Worm (Caenorhabditis elegans) whole organism, midembryonic: Measurements from ENCODE around the gene K10D2.5.

Experiments
- T22C8.4 ChIP-seq: fragments of 200-800 bp; sonication (Bioruptor generic); IDR thresholded peaks from 2 replicates; pipeline ENCODE4 v1.3.6; 2022; ENCODE audit warnings: missing genetic modification characterization, missing compliant biosample characterization
- cog-1 ChIP-seq: sonication (generic microtip); optimal IDR thresholded peaks from 2 replicates; lab custom pipeline; 2016; ENCODE audit warnings: missing genetic modification characterization, missing compliant biosample characterization
- flt-1 ChIP-seq: fragments of 200-800 bp; sonication (Bioruptor generic); IDR thresholded peaks from 2 replicates; pipeline ENCODE4 v1.3.6; 2022; ENCODE audit warnings: missing genetic modification characterization, missing compliant biosample characterization
- klf-2 ChIP-seq: fragments of 200-800 bp; sonication (Bioruptor generic); conservative IDR thresholded peaks from 2 replicates; pipeline ENCODE4 v1.3.6; 2022; ENCODE audit warnings: missing genetic modification reagents, missing genetic modification characterization, missing compliant biosample characterization
- med-1 ChIP-seq: sonication (generic microtip); optimal IDR thresholded peaks from 2 replicates; lab custom pipeline; 2017; ENCODE audit warnings: missing genetic modification characterization, mild to moderate bottlenecking, missing compliant biosample characterization, antibody characterized with exemption, missing genetic modification reagents; ENCODE audit not compliant: insufficient read depth
- ref-1 ChIP-seq: fragments of 200-800 bp; sonication (Bioruptor generic); conservative IDR thresholded peaks from 2 replicates; pipeline ENCODE4 v1.3.6; 2022; ENCODE audit warnings: missing genetic modification reagents, missing genetic modification characterization, missing compliant biosample characterization
- tab-1 ChIP-seq: fragments of 200-800 bp; sonication (Bioruptor generic); IDR thresholded peaks from 2 replicates; pipeline ENCODE4 v1.3.6; 2022; ENCODE audit warnings: missing genetic modification characterization, missing compliant biosample characterization
- ztf-23 ChIP-seq: fragments of 200-800 bp; sonication (Bioruptor generic); IDR thresholded peaks from 2 replicates; pipeline ENCODE4 v1.3.6; 2022; ENCODE audit warnings: missing genetic modification reagents, missing genetic modification characterization, missing compliant biosample characterization
- ztf-29 ChIP-seq: fragments of 200-800 bp; sonication (Bioruptor generic); IDR thresholded peaks from 2 replicates; pipeline ENCODE4 v1.3.6; 2022; ENCODE audit warnings: missing genetic modification reagents, missing genetic modification characterization, missing compliant biosample characterization

Gene K10D2.5

DNA sequence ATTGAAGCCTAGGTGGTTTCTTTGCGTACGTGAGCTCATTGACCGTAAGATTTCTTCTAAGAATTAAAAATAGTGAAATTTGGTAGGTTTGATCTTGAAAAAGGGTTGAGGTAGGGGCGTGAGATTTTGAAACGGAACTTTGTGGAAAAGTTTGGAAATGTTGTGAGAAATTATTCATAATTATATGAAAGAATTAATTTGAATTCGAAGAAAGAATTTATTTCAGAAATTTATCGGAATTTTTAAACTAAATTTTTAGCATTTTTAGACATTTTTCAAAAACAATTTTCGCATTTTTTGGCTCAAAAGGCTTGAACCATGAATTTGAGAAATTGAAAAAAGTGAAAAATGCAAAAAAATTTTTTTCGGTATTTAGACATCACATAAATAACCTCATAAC lies 41.6 kb downstream of the K10D2.5 start:
- TF ChIP-seq ztf-29 (GFP tag; lab: Robert Waterston, UW) (no peak), klf-2 (GFP tag; lab: Robert Waterston, UW) (no peak), flt-1 (GFP tag; lab: Robert Waterston, UW) (no peak), cog-1 (no peak), T22C8.4 (GFP tag; lab: Robert Waterston, UW) (no peak)

DNA sequence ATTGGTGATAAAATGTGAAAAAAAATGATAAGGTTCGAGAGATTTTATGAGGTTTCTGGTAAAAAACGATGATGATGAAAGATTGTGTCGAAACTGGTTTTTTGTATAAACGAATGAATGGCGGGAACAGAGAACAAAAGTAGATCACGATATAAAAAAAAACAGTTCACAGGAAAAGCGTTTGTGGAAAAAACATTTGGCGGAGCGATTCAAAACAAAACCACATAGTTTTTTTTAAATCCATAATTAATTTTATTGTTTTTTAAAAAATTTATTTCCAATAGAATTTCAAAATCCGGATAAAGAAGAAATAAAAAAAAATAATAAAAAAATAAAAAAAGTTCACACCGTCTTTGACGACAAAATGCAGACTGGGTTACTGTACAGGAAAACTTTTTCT lies 42.9 kb downstream of the K10D2.5 start, which contains the start of gene ZC155.4:
Gene ZC155.4, minus strand, starts transcription at position 101 of the 400 bp plus-strand sequence.
- TF ChIP-seq med-1 (GFP tag; lab: Kevin White, UChicago) (no peak), ref-1 (GFP tag; lab: Robert Waterston, UW) (no peak), flt-1 (GFP tag; lab: Robert Waterston, UW) (no peak)

DNA sequence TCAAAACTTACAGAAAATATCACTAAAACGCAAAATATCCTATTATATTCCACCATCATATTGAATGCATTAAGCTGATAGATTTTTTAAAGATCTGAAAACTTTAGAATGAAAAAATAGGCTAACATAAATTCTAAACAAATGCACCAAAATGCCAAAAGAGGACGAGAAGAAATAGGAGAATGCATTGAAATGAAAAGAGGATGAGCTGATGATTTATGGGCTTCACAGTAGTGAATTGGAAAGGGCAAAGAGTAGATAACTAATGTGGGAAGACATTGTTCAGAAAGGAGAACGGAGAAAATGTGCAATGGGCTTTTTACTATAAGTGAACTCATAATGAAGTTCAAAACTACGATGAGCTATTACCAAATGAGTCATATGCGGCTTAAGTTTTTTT lies 45.0 kb downstream of the K10D2.5 start, which contains the start of gene cutl-19:
Gene cutl-19, minus strand, starts transcription at position 101 of the 400 bp plus-strand sequence.
- TF ChIP-seq ref-1 (GFP tag; lab: Robert Waterston, UW) (no peak), ztf-29 (GFP tag; lab: Robert Waterston, UW) (no peak), T22C8.4 (GFP tag; lab: Robert Waterston, UW) (no peak), med-1 (GFP tag; lab: Kevin White, UChicago) (no peak), tab-1 (GFP tag; lab: Robert Waterston, UW) (no peak), cog-1 (no peak), ztf-23 (GFP tag; lab: Robert Waterston, UW) (no peak), klf-2 (GFP tag; lab: Robert Waterston, UW) (no peak), flt-1 (GFP tag; lab: Robert Waterston, UW) (no peak)

DNA sequence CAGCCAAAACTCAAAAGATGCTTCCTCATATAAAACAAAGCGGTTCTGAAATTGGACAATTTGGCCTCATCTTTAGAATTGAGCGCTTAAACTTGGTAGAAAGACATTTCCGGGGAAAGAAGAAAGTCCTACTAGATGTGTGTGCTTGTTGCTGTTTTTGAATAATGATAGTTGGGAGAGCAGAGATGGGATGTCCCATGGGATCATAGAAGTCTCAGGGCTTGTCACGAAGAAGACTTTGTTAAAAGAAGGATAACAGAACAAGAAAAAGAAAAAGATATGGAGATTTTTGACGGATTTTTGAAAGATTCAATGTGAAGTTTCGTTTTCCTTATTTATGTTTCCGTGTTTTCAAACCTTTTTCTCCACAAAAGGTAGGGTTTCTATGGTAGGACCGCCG lies 46.2 kb downstream of the K10D2.5 start, which contains the start of gene ZC155.2:
Gene ZC155.2, plus strand, starts transcription at position 301 of the 400 bp plus-strand sequence.
- TF ChIP-seq ztf-23 (GFP tag; lab: Robert Waterston, UW) = no peak
- TF ChIP-seq flt-1 (GFP tag; lab: Robert Waterston, UW) = no peak
- no peak for TF ChIP-seq cog-1
- no peak for TF ChIP-seq ref-1 (GFP tag; lab: Robert Waterston, UW)
- no peak for TF ChIP-seq tab-1 (GFP tag; lab: Robert Waterston, UW)
- no peak for TF ChIP-seq T22C8.4 (GFP tag; lab: Robert Waterston, UW)
- TF ChIP-seq med-1 (GFP tag; lab: Kevin White, UChicago) = no peak
- TF ChIP-seq klf-2 (GFP tag; lab: Robert Waterston, UW) = no peak
- TF ChIP-seq ztf-29 (GFP tag; lab: Robert Waterston, UW) = no peak

DNA sequence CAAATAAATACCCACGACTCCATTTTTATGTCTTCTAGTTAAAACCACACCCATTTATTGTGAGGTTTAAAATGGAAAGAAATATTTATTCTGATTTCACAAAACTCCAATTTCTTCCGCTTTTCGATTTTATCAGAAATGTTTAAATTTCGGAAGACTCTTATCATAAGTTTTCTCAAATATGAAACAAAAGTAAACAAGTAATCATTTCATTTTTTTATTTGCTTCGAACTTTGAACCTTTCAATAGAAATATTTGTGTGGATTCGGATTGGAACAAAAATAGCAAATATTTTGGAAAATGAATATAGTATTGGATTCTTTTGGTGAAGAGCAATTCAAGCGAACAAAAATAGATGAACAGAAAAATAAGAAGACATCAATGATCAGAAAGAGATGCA lies 49.3 kb downstream of the K10D2.5 start:
- TF ChIP-seq ztf-23 (GFP tag; lab: Robert Waterston, UW) (no peak), med-1 (GFP tag; lab: Kevin White, UChicago) (no peak), klf-2 (GFP tag; lab: Robert Waterston, UW) (no peak), ztf-29 (GFP tag; lab: Robert Waterston, UW) (no peak), cog-1 (no peak), ref-1 (GFP tag; lab: Robert Waterston, UW) (no peak), tab-1 (GFP tag; lab: Robert Waterston, UW) (no peak), T22C8.4 (GFP tag; lab: Robert Waterston, UW) (no peak), flt-1 (GFP tag; lab: Robert Waterston, UW) (no peak)

DNA sequence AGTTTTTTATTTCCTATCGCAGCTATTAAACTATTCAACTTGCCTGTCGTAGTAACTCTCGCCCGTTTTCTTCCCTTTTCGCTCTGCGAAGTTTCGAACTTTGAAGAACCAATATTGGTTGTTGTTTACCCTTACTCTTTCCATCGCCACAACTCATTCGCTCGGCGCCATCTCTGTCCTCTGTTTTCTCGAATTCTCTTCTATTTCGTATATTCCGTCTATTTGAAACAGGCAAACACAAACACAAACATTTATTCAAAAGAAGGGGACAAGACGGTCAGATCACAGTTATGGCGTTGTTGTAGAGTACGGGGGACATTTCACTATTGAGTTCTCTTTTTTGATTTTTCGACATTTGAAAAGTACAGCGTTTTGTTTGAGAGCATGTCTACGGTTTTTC lies 50.3 kb downstream of the K10D2.5 start:
- TF ChIP-seq med-1 (GFP tag; lab: Kevin White, UChicago) (no peak), T22C8.4 (GFP tag; lab: Robert Waterston, UW) (no peak), flt-1 (GFP tag; lab: Robert Waterston, UW) (no peak), tab-1 (GFP tag; lab: Robert Waterston, UW) (no peak), ref-1 (GFP tag; lab: Robert Waterston, UW) (no peak), ztf-23 (GFP tag; lab: Robert Waterston, UW) (no peak), ztf-29 (GFP tag; lab: Robert Waterston, UW) (no peak), cog-1 (no peak), klf-2 (GFP tag; lab: Robert Waterston, UW) (no peak)
